Fruit fly (Drosophila melanogaster): Measurements from ENCODE around the gene Sos.

Sos gene

DNA sequence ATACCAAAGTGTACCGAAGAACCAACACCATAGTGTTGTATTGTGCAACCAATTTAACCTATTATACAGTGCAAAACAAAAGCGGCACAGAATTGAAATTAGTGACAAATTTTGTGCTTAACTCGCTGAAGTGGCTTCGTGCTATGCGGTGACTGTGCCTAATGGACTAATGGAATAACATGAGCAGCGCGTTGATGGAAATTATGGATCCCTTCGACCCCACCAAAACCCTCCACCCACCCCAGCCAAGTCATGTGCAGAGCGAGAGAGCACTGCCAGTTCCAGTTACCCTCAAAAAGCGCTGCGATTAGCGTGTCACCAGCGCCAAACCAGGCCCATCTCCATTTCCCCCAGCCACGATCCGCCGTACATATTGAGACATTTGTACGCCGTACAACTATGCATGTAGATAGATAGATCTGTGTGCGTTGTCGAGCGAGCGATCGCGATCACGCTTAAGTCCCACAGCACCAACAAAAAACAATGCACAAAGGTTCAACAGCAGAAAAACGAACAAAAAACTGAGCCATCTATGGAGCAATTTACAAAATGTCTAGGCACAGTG is 11.5 kb upstream of the Sos start:
- TF ChIP-seq CG5953 (GFP tag; IDR thresholded peaks at IDR 0.05): no peak
- TF ChIP-seq CG10565 (GFP tag; optimal IDR thresholded peaks at IDR 0.05): no peak
- TF ChIP-seq CG32532 (GFP tag; IDR thresholded peaks at IDR 0.05): 0 out of 2 replicates have a peak, but pooled peaks have one; percentile 18
- peak; percentile 83; the same call in 3 of the 4 replicates for TF ChIP-seq chinmo (GFP tag; IDR thresholded peaks at IDR 0.05; ENCODE audit: partially characterized antibody)
- no peak for TF ChIP-seq Hmx (GFP tag; optimal IDR thresholded peaks at IDR 0.05)
- peak; percentile 45; the same call in 1 of the 2 replicates for TF ChIP-seq crol (GFP tag; IDR thresholded peaks at IDR 0.05)
- peak; percentile 22; the same call in 1 of the 2 replicates for TF ChIP-seq Adf1 (GFP tag; IDR thresholded peaks at IDR 0.05)
- peak; percentile 13 for TF ChIP-seq CG15269 (tag; optimal IDR thresholded peaks at IDR 0.05)
- no peak for TF ChIP-seq CG11085 (GFP tag; IDR thresholded peaks at IDR 0.05)
- TF ChIP-seq cwo (GFP tag; optimal IDR thresholded peaks at IDR 0.05): peak; percentile 22
- no peak for TF ChIP-seq CG18599 (GFP tag; optimal IDR thresholded peaks at IDR 0.05)
- TF ChIP-seq TFAM (GFP tag; optimal IDR thresholded peaks at IDR 0.05): no peak
- no peak for TF ChIP-seq CG17359 (tag; optimal IDR thresholded peaks at IDR 0.05)
- peak; percentile 60 for TF ChIP-seq Med (GFP tag)
- TF ChIP-seq vvl (GFP tag; IDR thresholded peaks at IDR 0.05): peak; percentile 46; the same call in 1 of the 2 replicates
- peak in 1 of 2 experiments; percentile 45 for TF ChIP-seq Pdp1 (GFP tag; optimal IDR thresholded peaks at IDR 0.05)
- no peak for TF ChIP-seq gro (GFP tag; optimal IDR thresholded peaks at IDR 0.05)
- no peak for TF ChIP-seq sens-2 (GFP tag; IDR thresholded peaks at IDR 0.05)
- TF ChIP-seq CG10543 (GFP tag; optimal IDR thresholded peaks at IDR 0.05): peak; percentile 50

DNA sequence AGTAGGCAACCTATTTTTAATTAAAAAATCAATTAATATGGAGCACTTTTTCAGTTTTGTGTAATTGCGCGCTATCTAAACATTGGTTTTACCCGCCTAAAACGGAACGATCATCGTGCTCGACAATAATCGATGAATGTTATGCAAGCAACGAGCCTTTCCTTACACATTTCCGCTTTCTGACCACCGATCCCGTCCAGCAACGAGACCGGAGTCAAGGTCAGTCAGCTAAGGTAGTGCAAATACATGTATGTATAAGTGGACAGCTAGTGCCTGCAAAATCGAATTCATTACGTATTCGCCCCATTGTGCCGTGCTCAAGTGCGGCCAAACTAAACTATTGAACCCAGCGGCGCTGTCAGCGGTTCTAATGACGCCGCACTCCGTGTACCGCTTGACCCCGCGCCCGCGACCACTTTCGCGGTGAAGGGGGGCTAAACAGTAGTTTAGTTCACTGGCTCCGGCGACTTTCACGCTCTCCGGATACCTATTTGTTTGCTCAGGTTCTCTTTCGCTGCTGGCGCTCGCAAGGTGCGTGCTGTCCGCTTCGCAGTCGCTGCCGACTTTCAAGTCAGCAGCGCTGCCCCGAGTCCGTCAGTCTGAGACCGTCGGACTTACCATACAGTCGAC is 10.5 kb upstream of the Sos start, which contains the start of gene CAH1:
CAH1 (plus strand) TSS at position 595 of the 630 bp plus-strand sequence.
- TF ChIP-seq CG10959 (GFP tag; IDR thresholded peaks at IDR 0.05) (no peak), CG6813 (GFP tag; optimal IDR thresholded peaks at IDR 0.05) (no peak), zfh1 (GFP tag; IDR thresholded peaks at IDR 0.05) (no peak), schlank (tag; optimal IDR thresholded peaks at IDR 0.05) (no peak), rib (GFP tag; IDR thresholded peaks at IDR 0.05) (peak; percentile 54; the same call in 1 of the 2 replicates), gem (tag; optimal IDR thresholded peaks at IDR 0.05) (no peak), chinmo (GFP tag; IDR thresholded peaks at IDR 0.05; ENCODE audit: partially characterized antibody) (peak; percentile 93), az2 (GFP tag; optimal IDR thresholded peaks at IDR 0.05) (no peak), lab (GFP tag; optimal IDR thresholded peaks at IDR 0.05) (peak; percentile 23), pros (GFP tag; optimal IDR thresholded peaks at IDR 0.05) (no peak), sug (tag; optimal IDR thresholded peaks at IDR 0.05) (peak; percentile 47), CG10543 (GFP tag; optimal IDR thresholded peaks at IDR 0.05) (peak; percentile 41), Trl (optimal IDR thresholded peaks at IDR 0.05) (peak in 1 of 2 experiments; percentile 37), Trl (GFP tag; optimal IDR thresholded peaks at IDR 0.05) (no peak), CoRest (tag; optimal IDR thresholded peaks at IDR 0.05) (no peak), Hr78 (GFP tag; optimal IDR thresholded peaks at IDR 0.05) (peak in 1 of 2 experiments; percentile 96), Med (GFP tag) (peak; percentile 73), crc (GFP tag; optimal IDR thresholded peaks at IDR 0.05) (no peak), Nf-YA (GFP tag; IDR thresholded peaks at IDR 0.05) (no peak), org-1 (GFP tag; optimal IDR thresholded peaks at IDR 0.05) (no peak), Fer3 (tag; optimal IDR thresholded peaks at IDR 0.05) (no peak), CG17328 (GFP tag; IDR thresholded peaks at IDR 0.05) (0 out of 2 replicates have a peak, but pooled peaks have one; percentile 9), sens (GFP tag) (peak; percentile 47), CG12769 (tag; optimal IDR thresholded peaks at IDR 0.05) (peak; percentile 83), CG32532 (GFP tag; IDR thresholded peaks at IDR 0.05) (peak; percentile 19; the same call in 1 of the 2 replicates), CG13287 (GFP tag; IDR thresholded peaks at IDR 0.05; ENCODE audit: partially characterized antibody) (peak; percentile 44), CG17361 (GFP tag; IDR thresholded peaks at IDR 0.05) (no peak), CG14014 (GFP tag; IDR thresholded peaks at IDR 0.05) (no peak), CG6654 (GFP tag; optimal IDR thresholded peaks at IDR 0.05) (no peak), CG15479 (GFP tag; optimal IDR thresholded peaks at IDR 0.05) (no peak), ftz-f1 (GFP tag; optimal IDR thresholded peaks at IDR 0.05) (peak; percentile 63), pan (optimal IDR thresholded peaks at IDR 0.05) (no peak), pan (GFP tag; optimal IDR thresholded peaks at IDR 0.05 in 1 of 2, IDR thresholded peaks at IDR 0.05 in 1 of 2) (peak in 1 of 2 experiments; percentile 40)
